Worm (Caenorhabditis elegans) whole organism, L3 larva: ENCODE data around the gene Y54G11A.4.

Experiments used
- R02D3.7 ChIP-seq: fragments of 150-350 bp; optimal IDR thresholded peaks from 2 replicates; lab custom pipeline; 2014; ENCODE audit warnings: missing biosample characterization, missing genetic modification characterization
- ZK546.5 ChIP-seq: sonication (generic microtip); optimal IDR thresholded peaks from 2 replicates; lab custom pipeline; 2017; ENCODE audit warnings: missing biosample characterization, missing genetic modification characterization
- aly-2 ChIP-seq: fragments of 150-350 bp; optimal IDR thresholded peaks from 2 replicates; lab custom pipeline; 2014; ENCODE audit warnings: missing biosample characterization, missing genetic modification characterization
- ama-1 ChIP-seq: fragments of 150-350 bp; optimal IDR thresholded peaks from 2 replicates; lab custom pipeline; 2018
- ceh-16 ChIP-seq: sonication (generic microtip); optimal IDR thresholded peaks from 2 replicates; lab custom pipeline; 2017; ENCODE audit warnings: missing biosample characterization, missing genetic modification characterization
- ceh-28 ChIP-seq: fragments of 150-350 bp; optimal IDR thresholded peaks from 2 replicates; lab custom pipeline; 2014; ENCODE audit warnings: missing biosample characterization, missing genetic modification reagents, missing genetic modification characterization
- ceh-82 ChIP-seq: fragments of 150-350 bp; optimal IDR thresholded peaks from 2 replicates; lab custom pipeline; 2014; ENCODE audit warnings: missing biosample characterization, missing genetic modification characterization
- ceh-9 ChIP-seq: sonication (generic microtip); optimal IDR thresholded peaks from 2 replicates; lab custom pipeline; 2018; ENCODE audit warnings: missing biosample characterization, missing genetic modification characterization
- daf-12 ChIP-seq: fragments of 150-350 bp; optimal IDR thresholded peaks from 2 replicates; lab custom pipeline; 2014; ENCODE audit warnings: missing biosample characterization, missing genetic modification reagents, missing genetic modification characterization
- egl-27 ChIP-seq: sonication (generic microtip); optimal IDR thresholded peaks from 4 replicates; lab custom pipeline; 2017; ENCODE audit warnings: missing biosample characterization, missing genetic modification reagents, missing genetic modification characterization
- egl-5 ChIP-seq: fragments of 150-350 bp; optimal IDR thresholded peaks from 2 replicates; lab custom pipeline; 2017; ENCODE audit warnings: missing biosample characterization, missing genetic modification reagents, missing genetic modification characterization, inconsistent platforms
- elt-1 ChIP-seq: fragments of 150-350 bp; optimal IDR thresholded peaks from 2 replicates; lab custom pipeline; 2014; ENCODE audit warnings: missing biosample characterization, missing genetic modification characterization
- elt-2 ChIP-seq: sonication (generic microtip); optimal IDR thresholded peaks from 2 replicates; lab custom pipeline; 2016; ENCODE audit warnings: missing genetic modification reagents, mild to moderate bottlenecking, missing genetic modification characterization, missing compliant biosample characterization
- elt-3 ChIP-seq, 3 experiments: fragments of 150-350 bp in 1 of 3; sonication (generic microtip) in 2 of 3; optimal IDR thresholded peaks; 2 replicates in 2 of 3; 4 replicates in 1 of 3; lab custom pipeline; 2014 to 2017; ENCODE audit warnings: missing biosample characterization in 3 of 3, missing genetic modification characterization in 3 of 3
- eor-1 ChIP-seq, 2 experiments: fragments of 150-350 bp; optimal IDR thresholded peaks; 2 replicates each; lab custom pipeline; 2014 to 2018; ENCODE audit warnings: missing biosample characterization in 2 of 2, missing genetic modification characterization in 2 of 2
- fkh-10 ChIP-seq: sonication (generic microtip); optimal IDR thresholded peaks from 2 replicates; lab custom pipeline; 2017; ENCODE audit warnings: missing biosample characterization, missing genetic modification reagents, missing genetic modification characterization
- fkh-2 ChIP-seq: fragments of 150-350 bp; optimal IDR thresholded peaks from 2 replicates; lab custom pipeline; 2014; ENCODE audit warnings: missing biosample characterization, missing genetic modification reagents, missing genetic modification characterization
- fos-1 ChIP-seq: fragments of 150-350 bp; optimal IDR thresholded peaks from 2 replicates; lab custom pipeline; 2014; ENCODE audit warnings: missing biosample characterization, missing genetic modification characterization
- hmg-11 ChIP-seq: sonication (generic microtip); optimal IDR thresholded peaks from 2 replicates; lab custom pipeline; 2016; ENCODE audit warnings: missing genetic modification characterization, missing compliant biosample characterization
- jun-1 ChIP-seq: fragments of 150-350 bp; optimal IDR thresholded peaks from 2 replicates; lab custom pipeline; 2014; ENCODE audit warnings: missing biosample characterization, missing genetic modification reagents, missing genetic modification characterization
- lin-15B ChIP-seq: fragments of 150-350 bp; optimal IDR thresholded peaks from 2 replicates; lab custom pipeline; 2014; ENCODE audit warnings: missing biosample characterization, missing genetic modification characterization
- lin-39 ChIP-seq: fragments of 150-350 bp; optimal IDR thresholded peaks from 2 replicates; lab custom pipeline; 2018; ENCODE audit warnings: missing biosample characterization, missing genetic modification reagents, missing genetic modification characterization
- lsy-12 ChIP-seq: sonication (generic microtip); optimal IDR thresholded peaks from 2 replicates; lab custom pipeline; 2016; ENCODE audit warnings: mild to moderate bottlenecking, missing genetic modification characterization, missing compliant biosample characterization
- mdl-1 ChIP-seq: fragments of 150-350 bp; optimal IDR thresholded peaks from 2 replicates; lab custom pipeline; 2014; ENCODE audit warnings: missing biosample characterization, missing genetic modification characterization
- mml-1 ChIP-seq: fragments of 150-350 bp; sonication (generic microtip); optimal IDR thresholded peaks from 3 replicates; lab custom pipeline; 2014; ENCODE audit warnings: missing biosample characterization, missing genetic modification characterization
- nfya-1 ChIP-seq: sonication (generic microtip); optimal IDR thresholded peaks from 2 replicates; lab custom pipeline; 2017; ENCODE audit warnings: missing genetic modification characterization, mild to moderate bottlenecking, missing compliant biosample characterization, antibody characterized with exemption, moderate library complexity; ENCODE audit not compliant: insufficient read depth
- nhr-11 ChIP-seq: fragments of 150-350 bp; optimal IDR thresholded peaks from 2 replicates; lab custom pipeline; 2014; ENCODE audit warnings: missing biosample characterization, missing genetic modification characterization
- nhr-12 ChIP-seq: fragments of 150-350 bp; optimal IDR thresholded peaks from 2 replicates; lab custom pipeline; 2014; ENCODE audit warnings: missing biosample characterization, missing genetic modification characterization
- nhr-23 ChIP-seq: fragments of 150-350 bp; optimal IDR thresholded peaks from 2 replicates; lab custom pipeline; 2014; ENCODE audit warnings: missing biosample characterization, missing genetic modification reagents, missing genetic modification characterization
- nhr-237 ChIP-seq: fragments of 150-350 bp; optimal IDR thresholded peaks from 2 replicates; lab custom pipeline; 2014; ENCODE audit warnings: missing biosample characterization, missing genetic modification characterization
- nhr-25 ChIP-seq: sonication (generic microtip); optimal IDR thresholded peaks from 2 replicates; lab custom pipeline; 2017; ENCODE audit warnings: missing biosample characterization, missing genetic modification characterization
- nhr-28 ChIP-seq: fragments of 150-350 bp; optimal IDR thresholded peaks from 2 replicates; lab custom pipeline; 2014; ENCODE audit warnings: missing biosample characterization, missing genetic modification characterization
- nhr-43 ChIP-seq: sonication (generic microtip); optimal IDR thresholded peaks from 2 replicates; lab custom pipeline; 2016; ENCODE audit warnings: mild to moderate bottlenecking, missing genetic modification characterization, missing compliant biosample characterization; ENCODE audit not compliant: poor library complexity, severe bottlenecking
- nhr-67 ChIP-seq: fragments of 150-350 bp; optimal IDR thresholded peaks from 2 replicates; lab custom pipeline; 2014; ENCODE audit warnings: missing biosample characterization, missing genetic modification characterization
- nhr-76 ChIP-seq: fragments of 150-350 bp; sonication (generic microtip); optimal IDR thresholded peaks from 5 replicates; lab custom pipeline; 2014; ENCODE audit warnings: missing biosample characterization, missing genetic modification characterization
- nhr-77 ChIP-seq: fragments of 150-350 bp; optimal IDR thresholded peaks from 2 replicates; lab custom pipeline; 2014; ENCODE audit warnings: missing biosample characterization, missing genetic modification characterization
- pha-4 ChIP-seq: fragments of 150-350 bp; optimal IDR thresholded peaks from 2 replicates; lab custom pipeline; 2014; ENCODE audit warnings: missing biosample characterization, missing genetic modification reagents, missing genetic modification characterization
- pqm-1 ChIP-seq: fragments of 150-350 bp; optimal IDR thresholded peaks from 2 replicates; lab custom pipeline; 2017; ENCODE audit warnings: missing biosample characterization, missing genetic modification characterization, inconsistent platforms
- sea-2 ChIP-seq: fragments of 150-350 bp; sonication (generic microtip); optimal IDR thresholded peaks from 4 replicates; lab custom pipeline; 2014; ENCODE audit warnings: missing biosample characterization, missing genetic modification reagents, missing genetic modification characterization
- skn-1 ChIP-seq: fragments of 150-350 bp; optimal IDR thresholded peaks from 2 replicates; lab custom pipeline; 2014; ENCODE audit warnings: missing biosample characterization, missing genetic modification characterization
- snpc-4 ChIP-seq: fragments of 150-350 bp; optimal IDR thresholded peaks from 2 replicates; lab custom pipeline; 2014; ENCODE audit warnings: missing biosample characterization, missing genetic modification characterization
- tbx-2 ChIP-seq: sonication (generic microtip); optimal IDR thresholded peaks from 2 replicates; lab custom pipeline; 2016; ENCODE audit warnings: mild to moderate bottlenecking, missing genetic modification characterization, missing compliant biosample characterization
- unc-39 ChIP-seq: sonication (generic microtip); optimal IDR thresholded peaks from 4 replicates; lab custom pipeline; 2017; ENCODE audit warnings: missing biosample characterization, missing genetic modification characterization
- unc-62 ChIP-seq: fragments of 150-350 bp; sonication (generic microtip); optimal IDR thresholded peaks from 4 replicates; lab custom pipeline; 2014; ENCODE audit warnings: missing biosample characterization, missing genetic modification reagents, missing genetic modification characterization
- zag-1 ChIP-seq: fragments of 150-350 bp; optimal IDR thresholded peaks from 2 replicates; lab custom pipeline; 2014; ENCODE audit warnings: missing biosample characterization, missing genetic modification characterization
- ztf-11 ChIP-seq: fragments of 150-350 bp; optimal IDR thresholded peaks from 2 replicates; lab custom pipeline; 2014; ENCODE audit warnings: missing biosample characterization, missing genetic modification characterization
- ztf-4 ChIP-seq: fragments of 150-350 bp; optimal IDR thresholded peaks from 2 replicates; lab custom pipeline; 2014; ENCODE audit warnings: missing biosample characterization, missing genetic modification characterization

The Y54G11A.4 gene

DNA sequence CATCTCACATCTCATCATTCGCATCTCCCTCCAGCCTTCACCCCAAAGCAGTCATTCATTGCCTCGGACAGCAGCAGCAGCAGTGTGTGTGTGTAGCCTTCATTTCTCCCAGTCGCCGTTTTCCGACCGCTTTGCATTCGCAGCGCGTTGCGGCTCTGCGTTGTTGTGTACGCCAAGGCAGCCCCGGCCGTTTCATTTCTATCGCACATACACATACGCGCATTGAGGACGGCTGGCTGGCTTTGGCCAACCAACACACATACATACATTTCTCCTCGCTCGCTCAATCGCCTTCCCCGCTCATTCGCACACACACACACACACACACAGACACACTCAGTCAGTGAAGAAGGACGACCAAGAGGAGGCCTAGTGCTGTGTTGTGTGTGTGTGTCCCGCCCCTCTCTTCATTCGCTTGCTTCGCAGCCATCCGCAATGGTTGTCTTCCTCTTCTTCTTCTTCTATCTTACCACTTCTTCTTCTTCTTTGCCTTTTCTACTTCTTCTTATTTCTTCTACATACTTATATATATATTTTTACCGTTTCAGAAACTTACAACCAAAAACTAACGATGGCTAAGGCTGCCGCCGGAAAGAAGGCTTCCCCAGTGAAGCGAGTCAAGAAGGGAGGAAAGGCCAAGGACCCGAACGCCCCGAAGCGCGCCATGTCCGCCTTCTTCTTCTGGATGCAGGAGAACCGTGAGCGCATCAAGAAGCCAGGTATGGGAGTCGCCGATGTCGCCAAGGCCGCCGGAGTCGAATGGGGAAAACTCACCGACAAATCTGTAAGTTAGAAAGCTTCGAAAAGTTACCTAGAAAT, 42.3 kb upstream of the Y54G11A.4 start, which contains the start of gene hmg-1.1:
hmg-1.1 (plus strand) TSS at position 549 of the 819 bp plus-strand sequence.
- TF ChIP-seq ceh-28 (tag; lab: Kevin White, UChicago) (no peak), sea-2 (GFP tag; lab: Kevin White, UChicago) (peak; percentile 40), nhr-28 (tag; lab: Kevin White, UChicago) (no peak), hmg-11 (tag; lab: Kevin White, UChicago) (peak; percentile 96), zag-1 (tag; lab: Kevin White, UChicago) (no peak), jun-1 (tag; lab: Kevin White, UChicago) (peak; percentile 59), fkh-10 (GFP tag; lab: Kevin White, UChicago) (no peak), fkh-2 (no peak), lin-15B (peak; percentile 59), aly-2 (tag; lab: Kevin White, UChicago) (no peak), ama-1 (lab: Kevin White, UChicago) (peak; percentile 57), egl-5 (tag; lab: Kevin White, UChicago) (peak; percentile 0), nhr-43 (tag; lab: Kevin White, UChicago) (peak; percentile 22), ZK546.5 (no peak), nhr-67 (tag; lab: Kevin White, UChicago) (no peak), nhr-23 (tag; lab: Kevin White, UChicago) (peak; percentile 66), unc-39 (no peak), nhr-12 (tag; lab: Kevin White, UChicago) (no peak), daf-12 (tag; lab: Kevin White, UChicago) (no peak), snpc-4 (tag; lab: Kevin White, UChicago) (peak; percentile 58), elt-3 (tag; optimal IDR thresholded peaks at IDR 0.05; lab: Kevin White, UChicago) (peak in 1 of 3 experiments; percentile 17), eor-1 (tag; optimal IDR thresholded peaks at IDR 0.05; lab: Kevin White, UChicago) (no peak), egl-27 (peak; percentile 68), nhr-11 (tag; lab: Kevin White, UChicago) (no peak), unc-62 (GFP tag; lab: Kevin White, UChicago) (no peak), mml-1 (tag; lab: Kevin White, UChicago) (no peak), skn-1 (peak; percentile 9), ceh-9 (no peak), pqm-1 (tag; lab: Kevin White, UChicago) (peak; percentile 65), pha-4 (tag; lab: Kevin White, UChicago) (peak; percentile 83), fos-1 (no peak), nhr-25 (tag; lab: Kevin White, UChicago) (peak; percentile 60), nhr-76 (tag; lab: Kevin White, UChicago) (no peak), tbx-2 (tag; lab: Kevin White, UChicago) (peak; percentile 17), nhr-237 (no peak), lin-39 (peak; percentile 11), elt-1 (tag; lab: Kevin White, UChicago) (peak; percentile 18), ceh-16 (no peak), nhr-77 (no peak), elt-2 (tag; lab: Kevin White, UChicago) (peak; percentile 71), ztf-11 (no peak), ztf-4 (tag; lab: Kevin White, UChicago) (no peak), lsy-12 (peak; percentile 76), ceh-82 (tag; lab: Kevin White, UChicago) (no peak), mdl-1 (tag; lab: Kevin White, UChicago) (no peak), nfya-1 (tag; lab: Kevin White, UChicago) (peak; percentile 85), R02D3.7 (tag; lab: Kevin White, UChicago) (peak; percentile 35)
